Worm (Caenorhabditis elegans): ENCODE measurements around the gene F13D11.4.

ce11 chrX:5815343-5815742 is 19.3 kb downstream of the F13D11.4 start:
- TF ChIP-seq somi-1 (GFP tag; optimal IDR thresholded peaks at IDR 0.05), result no peak
- no peak for TF ChIP-seq ama-1 (optimal IDR thresholded peaks at IDR 0.05)
- no peak for TF ChIP-seq ama-1 (GFP tag; optimal IDR thresholded peaks at IDR 0.05)
- no peak for TF ChIP-seq aptf-3 (GFP tag; IDR thresholded peaks at IDR 0.05)
- TF ChIP-seq F23B12.7 (tag; optimal IDR thresholded peaks at IDR 0.05; ENCODE audit: insufficient read depth), result no peak
- no peak for TF ChIP-seq unc-62 (GFP tag; optimal IDR thresholded peaks at IDR 0.05)
- TF ChIP-seq zim-3 (tag; optimal IDR thresholded peaks at IDR 0.05), result no peak
- no peak for TF ChIP-seq T26A5.8 (tag; optimal IDR thresholded peaks at IDR 0.05)
- no peak for TF ChIP-seq tbp1 (GFP tag; optimal IDR thresholded peaks at IDR 0.05)
- TF ChIP-seq madf-6 (GFP tag; IDR thresholded peaks at IDR 0.05), result no peak
- TF ChIP-seq mxl-1 (tag; optimal IDR thresholded peaks at IDR 0.05), result no peak
- TF ChIP-seq mel-28 (tag; optimal IDR thresholded peaks at IDR 0.05; ENCODE audit: borderline replicate concordance), result no peak
- no peak for TF ChIP-seq madf-8 (GFP tag; conservative IDR thresholded peaks at IDR 0.05)
- no peak for TF ChIP-seq F52B5.7 (tag; optimal IDR thresholded peaks at IDR 0.05)

Data from whole organism, young adult.